Worm (Caenorhabditis elegans) whole organism, L2 larva: Measurements from ENCODE around the gene F47B8.2.
"Not testable (repeated sequence)": the region's sequence is repeated elsewhere in the genome, so short reads cannot be mapped to it uniquely, and the experiment has no call there.

Experiments used
- C34F6.9 ChIP-seq: fragments of 150-350 bp; optimal IDR thresholded peaks from 2 replicates; lab custom pipeline; 2014; ENCODE audit warnings: missing biosample characterization, missing genetic modification characterization
- F13H6.1 ChIP-seq: sonication (generic microtip); optimal IDR thresholded peaks from 2 replicates; lab custom pipeline; 2016; ENCODE audit warnings: missing genetic modification characterization, missing compliant biosample characterization
- R02D3.7 ChIP-seq: fragments of 150-350 bp; optimal IDR thresholded peaks from 2 replicates; lab custom pipeline; 2014; ENCODE audit warnings: missing biosample characterization, missing genetic modification characterization
- ZK546.5 ChIP-seq: sonication (generic microtip); optimal IDR thresholded peaks from 2 replicates; lab custom pipeline; 2017; ENCODE audit warnings: missing biosample characterization, missing genetic modification characterization
- ceh-82 ChIP-seq: fragments of 150-350 bp; optimal IDR thresholded peaks from 2 replicates; lab custom pipeline; 2014; ENCODE audit warnings: missing biosample characterization, missing genetic modification characterization
- dmd-4 ChIP-seq: sonication (generic microtip); optimal IDR thresholded peaks from 2 replicates; lab custom pipeline; 2017; ENCODE audit warnings: missing biosample characterization, missing genetic modification characterization
- elt-1 ChIP-seq: fragments of 150-350 bp; optimal IDR thresholded peaks from 2 replicates; lab custom pipeline; 2014; ENCODE audit warnings: missing biosample characterization, missing genetic modification characterization
- lin-11 ChIP-seq: fragments of 150-350 bp; sonication (generic microtip); optimal IDR thresholded peaks from 2 replicates; lab custom pipeline; 2014; ENCODE audit warnings: missing biosample characterization, missing genetic modification characterization, inconsistent platforms, mixed read lengths
- lin-39 ChIP-seq: fragments of 150-350 bp; optimal IDR thresholded peaks from 2 replicates; lab custom pipeline; 2014; ENCODE audit warnings: missing biosample characterization, missing genetic modification reagents, missing genetic modification characterization
- lsy-2 ChIP-seq, 2 experiments: fragments of 150-350 bp in 1 of 2; sonication (generic microtip) in 1 of 2; optimal IDR thresholded peaks; 2 replicates each; lab custom pipeline; 2014 to 2017; ENCODE audit warnings: missing biosample characterization in 2 of 2, missing genetic modification characterization in 2 of 2
- mab-5 ChIP-seq: fragments of 150-350 bp; optimal IDR thresholded peaks from 2 replicates; lab custom pipeline; 2014; ENCODE audit warnings: missing biosample characterization, missing genetic modification characterization
- mbf-1 ChIP-seq: sonication (generic microtip); optimal IDR thresholded peaks from 2 replicates; lab custom pipeline; 2017; ENCODE audit warnings: missing biosample characterization, missing genetic modification characterization
- mdl-1 ChIP-seq, 2 experiments: fragments of 150-350 bp in 1 of 2; sonication (generic microtip) in 1 of 2; optimal IDR thresholded peaks; 2 replicates each; lab custom pipeline; 2017; ENCODE audit warnings: missing biosample characterization in 2 of 2, missing genetic modification characterization in 2 of 2
- nhr-10 ChIP-seq: sonication (generic microtip); optimal IDR thresholded peaks from 2 replicates; lab custom pipeline; 2017; ENCODE audit warnings: missing biosample characterization, missing genetic modification characterization
- nhr-12 ChIP-seq: fragments of 150-350 bp; optimal IDR thresholded peaks from 2 replicates; lab custom pipeline; 2014; ENCODE audit warnings: missing biosample characterization, missing genetic modification characterization
- nhr-129 ChIP-seq: fragments of 150-350 bp; optimal IDR thresholded peaks from 2 replicates; lab custom pipeline; 2014; ENCODE audit warnings: missing biosample characterization, missing genetic modification characterization
- nhr-21 ChIP-seq: fragments of 150-350 bp; optimal IDR thresholded peaks from 2 replicates; lab custom pipeline; 2014; ENCODE audit warnings: missing biosample characterization, missing genetic modification characterization
- nhr-25 ChIP-seq: fragments of 150-350 bp; sonication (generic microtip); optimal IDR thresholded peaks from 3 replicates; lab custom pipeline; 2014; ENCODE audit warnings: missing biosample characterization, missing genetic modification characterization
- nhr-6 ChIP-seq: fragments of 150-350 bp; optimal IDR thresholded peaks from 2 replicates; lab custom pipeline; 2014; ENCODE audit warnings: missing biosample characterization, missing genetic modification characterization
- nhr-77 ChIP-seq: fragments of 150-350 bp; optimal IDR thresholded peaks from 2 replicates; lab custom pipeline; 2014; ENCODE audit warnings: missing biosample characterization, missing genetic modification characterization
- peb-1 ChIP-seq: fragments of 150-350 bp; optimal IDR thresholded peaks from 2 replicates; lab custom pipeline; 2014; ENCODE audit warnings: missing biosample characterization, missing genetic modification characterization
- sem-4 ChIP-seq: fragments of 150-350 bp; optimal IDR thresholded peaks from 2 replicates; lab custom pipeline; 2014; ENCODE audit warnings: missing biosample characterization, missing genetic modification reagents, missing genetic modification characterization
- skn-1 ChIP-seq: sonication (generic microtip); optimal IDR thresholded peaks from 2 replicates; lab custom pipeline; 2017; ENCODE audit warnings: missing biosample characterization, missing genetic modification characterization
- sma-3 ChIP-seq: sonication (generic microtip); optimal IDR thresholded peaks from 2 replicates; lab custom pipeline; 2016; ENCODE audit warnings: missing genetic modification reagents, missing genetic modification characterization, missing compliant biosample characterization
- sma-9 ChIP-seq, 2 experiments: fragments of 150-350 bp in 1 of 2; sonication (generic microtip) in 1 of 2; optimal IDR thresholded peaks; 2 replicates each; lab custom pipeline; 2014 to 2016; ENCODE audit warnings: missing genetic modification characterization in 2 of 2, mild to moderate bottlenecking in 1 of 2, missing biosample characterization in 1 of 2, missing compliant biosample characterization in 1 of 2, missing genetic modification reagents in 1 of 2, moderate library complexity in 1 of 2
- snpc-4 ChIP-seq: fragments of 150-350 bp; optimal IDR thresholded peaks from 2 replicates; lab custom pipeline; 2014; ENCODE audit warnings: missing biosample characterization, missing genetic modification characterization
- unc-39 ChIP-seq: fragments of 150-350 bp; optimal IDR thresholded peaks from 2 replicates; lab custom pipeline; 2014; ENCODE audit warnings: missing biosample characterization, missing genetic modification characterization
- unc-55 ChIP-seq: fragments of 150-350 bp; sonication (generic microtip); optimal IDR thresholded peaks from 3 replicates; lab custom pipeline; 2014; ENCODE audit warnings: missing biosample characterization, missing genetic modification reagents, missing genetic modification characterization
- unc-62 ChIP-seq: fragments of 150-350 bp; optimal IDR thresholded peaks from 2 replicates; lab custom pipeline; 2014; ENCODE audit warnings: missing biosample characterization, missing genetic modification reagents, missing genetic modification characterization
- zag-1 ChIP-seq: fragments of 150-350 bp; optimal IDR thresholded peaks from 2 replicates; lab custom pipeline; 2014; ENCODE audit warnings: missing biosample characterization, missing genetic modification characterization
- ztf-1 ChIP-seq: fragments of 200-800 bp; sonication (Bioruptor generic); conservative IDR thresholded peaks from 2 replicates; pipeline ENCODE4 v1.3.6; 2022; ENCODE audit warnings: missing genetic modification characterization, missing compliant biosample characterization
- ztf-4 ChIP-seq: fragments of 150-350 bp; optimal IDR thresholded peaks from 2 replicates; lab custom pipeline; 2014; ENCODE audit warnings: missing biosample characterization, missing genetic modification characterization

The F47B8.2 gene

ce11 chrV:14277456-14277855, 39.0 kb downstream of the F47B8.2 start:
- TF ChIP-seq snpc-4 (tag; lab: Kevin White, UChicago) = peak; percentile 38

- not testable (repeated sequence) for TF ChIP-seq nhr-25 (tag; lab: Kevin White, UChicago); nhr-77 (tag; lab: Kevin White, UChicago); unc-55 (GFP tag; lab: Kevin White, UChicago)
Measured at ce11 chrV:14274268-14274667, 42.2 kb downstream of the F47B8.2 start, which contains the start of gene F40G12.7. F40G12.7 (plus strand) TSS chrV:14274568.

- TF ChIP-seq elt-1 (no peak), snpc-4 (tag; lab: Kevin White, UChicago) (no peak), lsy-2 (tag; optimal IDR thresholded peaks at IDR 0.05; lab: Kevin White, UChicago) (no peak), lin-11 (tag; lab: Kevin White, UChicago) (no peak), lin-39 (tag; lab: Kevin White, UChicago) (no peak), mab-5 (tag; lab: Kevin White, UChicago) (no peak), ZK546.5 (tag; lab: Kevin White, UChicago) (no peak), unc-62 (GFP tag; lab: Kevin White, UChicago) (no peak), nhr-21 (tag; lab: Kevin White, UChicago) (no peak), sma-3 (GFP tag; lab: Kevin White, UChicago) (no peak), mbf-1 (tag; lab: Kevin White, UChicago) (no peak), mdl-1 (tag; optimal IDR thresholded peaks at IDR 0.05; lab: Kevin White, UChicago) (no peak), ceh-82 (tag; lab: Kevin White, UChicago) (no peak), nhr-129 (tag; lab: Kevin White, UChicago) (no peak), ztf-4 (tag; lab: Kevin White, UChicago) (no peak)
Measured at ce11 chrV:14273019-14273418, 43.4 kb downstream of the F47B8.2 start, which contains the start of gene F40G12.6. F40G12.6 (minus strand) TSS chrV:14273119.

ce11 chrV:14270729-14271128, 45.7 kb downstream of the F47B8.2 start, which contains the start of gene F40G12.5:
F40G12.5 (minus strand) TSS chrV:14270829.
- TF ChIP-seq nhr-21 (tag; lab: Kevin White, UChicago) = no peak
- TF ChIP-seq nhr-10 (tag; lab: Kevin White, UChicago) = no peak
- TF ChIP-seq dmd-4 (tag; lab: Kevin White, UChicago) = no peak
- no peak for TF ChIP-seq nhr-6 (tag; lab: Kevin White, UChicago)
- TF ChIP-seq sma-9 (GFP tag; optimal IDR thresholded peaks at IDR 0.05; lab: Kevin White, UChicago) = no peak
- TF ChIP-seq sma-9 (tag; optimal IDR thresholded peaks at IDR 0.05; lab: Kevin White, UChicago) = no peak
- no peak for TF ChIP-seq mdl-1 (tag; optimal IDR thresholded peaks at IDR 0.05; lab: Kevin White, UChicago)
- no peak for TF ChIP-seq C34F6.9 (tag; lab: Kevin White, UChicago)
- no peak for TF ChIP-seq lin-39 (tag; lab: Kevin White, UChicago)
- TF ChIP-seq sma-3 (GFP tag; lab: Kevin White, UChicago) = no peak

- TF ChIP-seq C34F6.9 (tag; lab: Kevin White, UChicago) (no peak), R02D3.7 (tag; lab: Kevin White, UChicago) (no peak), nhr-21 (tag; lab: Kevin White, UChicago) (no peak), ceh-82 (tag; lab: Kevin White, UChicago) (no peak), F13H6.1 (tag; lab: Kevin White, UChicago) (no peak), unc-39 (tag; lab: Kevin White, UChicago) (no peak), zag-1 (tag; lab: Kevin White, UChicago) (no peak), skn-1 (tag; lab: Kevin White, UChicago) (no peak), mab-5 (tag; lab: Kevin White, UChicago) (no peak), nhr-12 (tag; lab: Kevin White, UChicago) (no peak), ztf-1 (GFP tag; lab: Robert Waterston, UW) (no peak), sem-4 (tag; lab: Kevin White, UChicago) (no peak), peb-1 (tag; lab: Kevin White, UChicago) (no peak), elt-1 (no peak), ZK546.5 (tag; lab: Kevin White, UChicago) (no peak), lsy-2 (tag; optimal IDR thresholded peaks at IDR 0.05; lab: Kevin White, UChicago) (no peak), nhr-10 (tag; lab: Kevin White, UChicago) (no peak), sma-3 (GFP tag; lab: Kevin White, UChicago) (no peak), nhr-25 (tag; lab: Kevin White, UChicago) (no peak)
- TF ChIP-seq, all 48 proteins: peak for 0
Measured at ce11 chrV:14268616-14269015, 47.8 kb downstream of the F47B8.2 start, which contains the start of gene F40G12.4. F40G12.4 (minus strand) TSS chrV:14268716.
